Fruit fly (Drosophila melanogaster): ENCODE data around the gene trp.
A peak's percentile ranks its signal among the peaks of the same experiment; 100 is the strongest.

trp gene

dm6 chr3R:29868676-29869349 is 51.3 kb downstream of the trp start, which contains the start of gene Zip99C (continued):
- TF ChIP-seq chif (GFP tag; optimal IDR thresholded peaks at IDR 0.05): peak in 1 of 2 experiments; percentile 2
- TF ChIP-seq CG12155 (GFP tag; optimal IDR thresholded peaks at IDR 0.05): peak; percentile 80
- no peak for TF ChIP-seq abd-A (tag; optimal IDR thresholded peaks at IDR 0.05)
- no peak for TF ChIP-seq zf30C (GFP tag; optimal IDR thresholded peaks at IDR 0.05)
- no peak for TF ChIP-seq Hr39 (optimal IDR thresholded peaks at IDR 0.05)
- TF ChIP-seq trem (tag; optimal IDR thresholded peaks at IDR 0.05): peak; percentile 90
- TF ChIP-seq Aef1 (GFP tag; IDR thresholded peaks at IDR 0.05): peak; percentile 57
- no peak for TF ChIP-seq wek (GFP tag; optimal IDR thresholded peaks at IDR 0.05)
- peak; percentile 9 for TF ChIP-seq bcd (GFP tag; optimal IDR thresholded peaks at IDR 0.05)
- TF ChIP-seq CG7839 (tag; optimal IDR thresholded peaks at IDR 0.05): peak; percentile 11
- no peak for TF ChIP-seq CG16863 (GFP tag; optimal IDR thresholded peaks at IDR 0.05)
- TF ChIP-seq Xrp1 (GFP tag; IDR thresholded peaks at IDR 0.05): peak; percentile 37; the same call in 1 of the 2 replicates
- TF ChIP-seq unpg (GFP tag; optimal IDR thresholded peaks at IDR 0.05): peak; percentile 31
- TF ChIP-seq CG3726 (GFP tag; IDR thresholded peaks at IDR 0.05): no peak
- no peak for TF ChIP-seq ftz-f1 (GFP tag; optimal IDR thresholded peaks at IDR 0.05)
- TF ChIP-seq CG3838 (GFP tag; optimal IDR thresholded peaks at IDR 0.05): peak; percentile 38
- no peak for TF ChIP-seq Hr78 (GFP tag; optimal IDR thresholded peaks at IDR 0.05)
- TF ChIP-seq dimm (GFP tag; IDR thresholded peaks at IDR 0.05): no peak
- no peak for TF ChIP-seq CG18476 (GFP tag; optimal IDR thresholded peaks at IDR 0.05)
- no peak for TF ChIP-seq CG6654 (GFP tag; optimal IDR thresholded peaks at IDR 0.05)
- no peak for TF ChIP-seq Dfd (GFP tag; optimal IDR thresholded peaks at IDR 0.05)
- TF ChIP-seq shn (GFP tag; optimal IDR thresholded peaks at IDR 0.05): no peak
- no peak for TF ChIP-seq CG1647 (GFP tag; optimal IDR thresholded peaks at IDR 0.05)
- peak; percentile 36 for TF ChIP-seq CG4424 (GFP tag; optimal IDR thresholded peaks at IDR 0.05)
- TF ChIP-seq eyg (GFP tag; optimal IDR thresholded peaks at IDR 0.05): no peak
- TF ChIP-seq cwo (GFP tag; optimal IDR thresholded peaks at IDR 0.05): no peak
- TF ChIP-seq CG15601 (tag; optimal IDR thresholded peaks at IDR 0.05): peak; percentile 71
- TF ChIP-seq luna (GFP tag; optimal IDR thresholded peaks at IDR 0.05): peak; percentile 15
- peak; percentile 23 for TF ChIP-seq Nf-YB (GFP tag; optimal IDR thresholded peaks at IDR 0.05)
- peak; percentile 88 for TF ChIP-seq vnd (GFP tag; IDR thresholded peaks at IDR 0.05; ENCODE audit: partially characterized antibody)
- no peak for TF ChIP-seq CG31388 (GFP tag; optimal IDR thresholded peaks at IDR 0.05)
- no peak for TF ChIP-seq pb (GFP tag; optimal IDR thresholded peaks at IDR 0.05)
- peak; percentile 64 for TF ChIP-seq CG10267 (tag; optimal IDR thresholded peaks at IDR 0.05)
- no peak for TF ChIP-seq CG6683 (GFP tag; optimal IDR thresholded peaks at IDR 0.05)
- peak; percentile 66 for TF ChIP-seq CG2120 (GFP tag; optimal IDR thresholded peaks at IDR 0.05)
- no peak for TF ChIP-seq CG8765 (GFP tag; IDR thresholded peaks at IDR 0.05)
- TF ChIP-seq salm (tag; optimal IDR thresholded peaks at IDR 0.05): no peak
- TF ChIP-seq crc (GFP tag; optimal IDR thresholded peaks at IDR 0.05): no peak
- no peak for TF ChIP-seq Dek (tag; optimal IDR thresholded peaks at IDR 0.05)
- TF ChIP-seq CG32532 (GFP tag; IDR thresholded peaks at IDR 0.05): no peak
- TF ChIP-seq ken (GFP tag; IDR thresholded peaks at IDR 0.05): no peak
- TF ChIP-seq nau (GFP tag; optimal IDR thresholded peaks at IDR 0.05): no peak
- no peak for TF ChIP-seq kah (GFP tag; optimal IDR thresholded peaks at IDR 0.05)
- TF ChIP-seq ATbp (GFP tag; optimal IDR thresholded peaks at IDR 0.05): no peak
- TF ChIP-seq CG18619 (GFP tag; optimal IDR thresholded peaks at IDR 0.05): peak; percentile 16
- no peak for TF ChIP-seq run (tag; optimal IDR thresholded peaks at IDR 0.05)
- TF ChIP-seq pnt (GFP tag; optimal IDR thresholded peaks at IDR 0.05): no peak
- peak; percentile 90 for TF ChIP-seq Dp (GFP tag; optimal IDR thresholded peaks at IDR 0.05)
- peak; percentile 51 for TF ChIP-seq onecut (GFP tag; IDR thresholded peaks at IDR 0.05)
- peak; percentile 99 for TF ChIP-seq kay (GFP tag; optimal IDR thresholded peaks at IDR 0.05)
